Fruit fly (Drosophila melanogaster) whole organism, adult: ENCODE measurements around the gene CG5149.

Source experiments
- CG11617 ChIP-seq: fragments of 200-800 bp; sonication (Bioruptor generic); optimal IDR thresholded peaks from 2 replicates; lab custom pipeline; 2017; ENCODE audit warnings: mild to moderate bottlenecking, missing biosample characterization, missing genetic modification reagents, missing genetic modification characterization
- CG12768 ChIP-seq: fragments of 200-800 bp; sonication (Bioruptor generic); optimal IDR thresholded peaks from 2 replicates; lab custom pipeline; 2017; ENCODE audit warnings: missing biosample characterization, missing genetic modification characterization, mild to moderate bottlenecking, moderate library complexity, missing genetic modification reagents
- CG14711 ChIP-seq: fragments of 200-800 bp; sonication (Bioruptor generic); optimal IDR thresholded peaks from 2 replicates; lab custom pipeline; 2018; ENCODE audit warnings: missing biosample characterization, mild to moderate bottlenecking, missing genetic modification characterization, moderate library complexity
- CG1620 ChIP-seq: fragments of 200-800 bp; sonication (Bioruptor generic); optimal IDR thresholded peaks from 2 replicates; lab custom pipeline; 2016; ENCODE audit warnings: missing biosample characterization, missing genetic modification characterization
- CG5204 ChIP-seq: fragments of 200-800 bp; sonication (Bioruptor generic); optimal IDR thresholded peaks from 2 replicates; lab custom pipeline; 2016; ENCODE audit warnings: missing biosample characterization, missing genetic modification characterization
- Clk ChIP-seq: fragments of 200-800 bp; sonication (Bioruptor generic); optimal IDR thresholded peaks from 2 replicates; lab custom pipeline; 2017; ENCODE audit warnings: missing biosample characterization, missing genetic modification characterization
- Crg-1 ChIP-seq: fragments of 200-800 bp; sonication (Bioruptor generic); optimal IDR thresholded peaks from 2 replicates; lab custom pipeline; 2016; ENCODE audit warnings: missing biosample characterization, missing genetic modification characterization
- Mnt ChIP-seq: fragments of 200-800 bp; sonication (Bioruptor generic); optimal IDR thresholded peaks from 2 replicates; lab custom pipeline; 2016; ENCODE audit warnings: missing biosample characterization, mild to moderate bottlenecking, missing genetic modification characterization
- cnc ChIP-seq, 2 experiments: fragments of >200 bp; optimal IDR thresholded peaks; 2 replicates each; lab custom pipeline; 2017
- kay ChIP-seq: fragments of 200-800 bp; sonication (Bioruptor generic); peaks from one replicate; lab custom pipeline; 2016; ENCODE audit warnings: missing biosample characterization, missing genetic modification characterization, borderline replicate concordance
- ovo ChIP-seq: fragments of 200-800 bp; sonication (Bioruptor generic); optimal IDR thresholded peaks from 2 replicates; lab custom pipeline; 2016; ENCODE audit warnings: missing biosample characterization, missing genetic modification characterization
- pad ChIP-seq: fragments of 200-800 bp; sonication (Bioruptor generic); optimal IDR thresholded peaks from 3 replicates; lab custom pipeline; 2017; ENCODE audit warnings: missing biosample characterization, missing genetic modification characterization, mild to moderate bottlenecking, moderate library complexity, missing genetic modification reagents
- tj ChIP-seq: fragments of 200-800 bp; sonication (Bioruptor generic); optimal IDR thresholded peaks from 3 replicates; lab custom pipeline; 2017; ENCODE audit warnings: missing biosample characterization, mild to moderate bottlenecking, missing genetic modification characterization, moderate library complexity

dm6 chr2L:7436492-7437324 is 48.7 kb upstream of the CG5149 start:
- TF ChIP-seq CG5204 (GFP tag; lab: Kevin White, UChicago) (peak; percentile 62), CG1620 (peak; percentile 94), Crg-1 (peak; percentile 96), ovo (peak; percentile 89), tj (GFP tag; lab: Kevin White, UChicago) (peak; percentile 85), CG14711 (tag; lab: Kevin White, UChicago) (peak; percentile 57), Mnt (peak; percentile 66), kay (GFP tag; lab: Kevin White, UChicago) (peak; percentile 93), CG12768 (GFP tag; lab: Kevin White, UChicago) (peak; percentile 72), cnc (optimal IDR thresholded peaks at IDR 0.05; lab: Kevin White, UChicago) (no peak), pad (GFP tag; lab: Kevin White, UChicago) (peak; percentile 72), Clk (GFP tag; lab: Kevin White, UChicago) (peak; percentile 55), CG11617 (GFP tag; lab: Kevin White, UChicago) (peak; percentile 57)
